Worm (Caenorhabditis elegans) whole organism, L1 larva: Measurements from ENCODE around the gene jmjd-3.3.
"Not testable (repeated sequence)": the region's sequence is repeated elsewhere in the genome, so short reads cannot be mapped to it uniquely, and the experiment has no call there.

Experiments
- C16A3.4 ChIP-seq: fragments of 150-350 bp; optimal IDR thresholded peaks from 2 replicates; lab custom pipeline; 2014; ENCODE audit warnings: missing biosample characterization, missing genetic modification characterization
- C34B4.2 ChIP-seq: sonication (generic microtip); optimal IDR thresholded peaks from 2 replicates; lab custom pipeline; 2017; ENCODE audit warnings: mild to moderate bottlenecking, missing genetic modification characterization, missing compliant biosample characterization
- F16B12.6 ChIP-seq: fragments of 150-350 bp; optimal IDR thresholded peaks from 2 replicates; lab custom pipeline; 2014; ENCODE audit warnings: missing biosample characterization, missing genetic modification characterization
- alr-1 ChIP-seq: fragments of 200-800 bp; sonication (Bioruptor generic); optimal IDR thresholded peaks from 2 replicates; lab custom pipeline; 2018; ENCODE audit warnings: borderline replicate concordance, mild to moderate bottlenecking, missing genetic modification characterization, missing compliant biosample characterization
- ama-1 ChIP-seq: fragments of 150-350 bp; optimal IDR thresholded peaks from 2 replicates; lab custom pipeline; 2014
- blmp-1 ChIP-seq: fragments of 150-350 bp; optimal IDR thresholded peaks from 2 replicates; lab custom pipeline; 2014; ENCODE audit warnings: missing biosample characterization, missing genetic modification characterization
- ceh-63 ChIP-seq: fragments of 200-800 bp; sonication (Bioruptor generic); optimal IDR thresholded peaks from 2 replicates; lab custom pipeline; 2018; ENCODE audit warnings: mild to moderate bottlenecking, missing genetic modification characterization, missing compliant biosample characterization
- ceh-8 ChIP-seq: fragments of 200-800 bp; sonication (Bioruptor generic); optimal IDR thresholded peaks from 2 replicates; lab custom pipeline; 2018; ENCODE audit warnings: mild to moderate bottlenecking, missing genetic modification characterization, moderate library complexity, missing compliant biosample characterization
- ceh-82 ChIP-seq, 3 experiments: fragments of 150-350 bp in 1 of 3; sonication (generic microtip) in 2 of 3; optimal IDR thresholded peaks; 2 replicates each; lab custom pipeline; 2014 to 2017; ENCODE audit warnings: missing biosample characterization in 3 of 3, missing genetic modification characterization in 3 of 3
- dpl-1 ChIP-seq, 3 experiments: fragments of 150-350 bp in 2 of 3; sonication (generic microtip) in 1 of 3; optimal IDR thresholded peaks; 2 replicates each; lab custom pipeline; 2014 to 2017; ENCODE audit warnings: missing biosample characterization in 3 of 3, missing genetic modification characterization in 3 of 3, missing genetic modification reagents in 3 of 3
- dsc-1 ChIP-seq: sonication (generic microtip); optimal IDR thresholded peaks from 2 replicates; lab custom pipeline; 2016; ENCODE audit warnings: mild to moderate bottlenecking, missing genetic modification characterization, missing compliant biosample characterization
- efl-1 ChIP-seq, 4 experiments: fragments of 150-350 bp; optimal IDR thresholded peaks in 3 of 4; peaks in 1 of 4; 1 replicate in 1 of 4; 2 replicates in 3 of 4; lab custom pipeline; 2014; ENCODE audit warnings: missing biosample characterization in 2 of 4, missing genetic modification characterization in 2 of 4, missing genetic modification reagents in 2 of 4
- egl-13 ChIP-seq: sonication (generic microtip); optimal IDR thresholded peaks from 2 replicates; lab custom pipeline; 2016; ENCODE audit warnings: missing genotype, missing genetic modification reagents, missing genetic modification characterization, missing compliant biosample characterization
- ets-5 ChIP-seq: fragments of 200-800 bp; sonication (Bioruptor generic); IDR thresholded peaks from 2 replicates; pipeline ENCODE4 v1.3.6; 2022; ENCODE audit warnings: missing genetic modification characterization, missing compliant biosample characterization
- fkh-10 ChIP-seq: sonication (generic microtip); optimal IDR thresholded peaks from 2 replicates; lab custom pipeline; 2017; ENCODE audit warnings: missing biosample characterization, missing genetic modification reagents, missing genetic modification characterization
- fkh-8 ChIP-seq: sonication (generic microtip); optimal IDR thresholded peaks from 2 replicates; lab custom pipeline; 2016; ENCODE audit warnings: mild to moderate bottlenecking, missing genetic modification characterization, missing compliant biosample characterization
- fos-1 ChIP-seq: fragments of 150-350 bp; optimal IDR thresholded peaks from 2 replicates; lab custom pipeline; 2014; ENCODE audit warnings: missing biosample characterization, missing genetic modification characterization
- hlh-4 ChIP-seq: sonication (generic microtip); optimal IDR thresholded peaks from 2 replicates; lab custom pipeline; 2016; ENCODE audit warnings: mild to moderate bottlenecking, missing genetic modification characterization, missing compliant biosample characterization
- isw-1 ChIP-seq: fragments of 200-800 bp; sonication (Bioruptor generic); IDR thresholded peaks from 2 replicates; pipeline ENCODE4 v1.3.6; 2022; ENCODE audit warnings: missing genetic modification characterization, missing compliant biosample characterization
- jun-1 ChIP-seq: fragments of 150-350 bp; optimal IDR thresholded peaks from 2 replicates; lab custom pipeline; 2014; ENCODE audit warnings: missing biosample characterization, missing genetic modification reagents, missing genetic modification characterization
- lin-13 ChIP-seq: fragments of 150-350 bp; optimal IDR thresholded peaks from 2 replicates; lab custom pipeline; 2014; ENCODE audit warnings: missing biosample characterization, missing genetic modification reagents, missing genetic modification characterization
- lin-14 ChIP-seq: fragments of 200-800 bp; sonication (Bioruptor generic); optimal IDR thresholded peaks from 2 replicates; lab custom pipeline; 2018; ENCODE audit warnings: mild to moderate bottlenecking, missing genetic modification characterization, moderate library complexity, missing compliant biosample characterization
- lin-35 ChIP-seq, 2 experiments: fragments of 150-350 bp; optimal IDR thresholded peaks; 2 replicates each; lab custom pipeline; 2014; ENCODE audit warnings: missing biosample characterization in 2 of 2, missing genetic modification characterization in 2 of 2, missing genetic modification reagents in 2 of 2
- lsy-2 ChIP-seq, 2 experiments: fragments of 150-350 bp; optimal IDR thresholded peaks; 2 replicates each; lab custom pipeline; 2014; ENCODE audit warnings: missing biosample characterization in 2 of 2, missing genetic modification characterization in 2 of 2
- mdl-1 ChIP-seq, 2 experiments: fragments of 150-350 bp; optimal IDR thresholded peaks; 2 replicates each; lab custom pipeline; 2014 to 2017; ENCODE audit warnings: missing biosample characterization in 2 of 2, missing genetic modification characterization in 2 of 2, inconsistent platforms in 1 of 2
- mep-1 ChIP-seq: fragments of 150-350 bp; optimal IDR thresholded peaks from 2 replicates; lab custom pipeline; 2014; ENCODE audit warnings: missing biosample characterization, missing genetic modification characterization
- nhr-12 ChIP-seq: sonication (generic microtip); optimal IDR thresholded peaks from 2 replicates; lab custom pipeline; 2017; ENCODE audit warnings: missing biosample characterization, missing genetic modification characterization
- nhr-19 ChIP-seq: fragments of 200-800 bp; sonication (Bioruptor generic); conservative IDR thresholded peaks from 2 replicates; pipeline ENCODE4 v1.3.6; 2022; ENCODE audit warnings: missing genetic modification characterization, missing compliant biosample characterization
- nhr-20 ChIP-seq: sonication (generic microtip); optimal IDR thresholded peaks from 2 replicates; lab custom pipeline; 2016; ENCODE audit warnings: mild to moderate bottlenecking, missing genetic modification characterization, missing compliant biosample characterization
- nhr-237 ChIP-seq: fragments of 150-350 bp; optimal IDR thresholded peaks from 2 replicates; lab custom pipeline; 2014; ENCODE audit warnings: missing biosample characterization, missing genetic modification characterization
- nhr-71 ChIP-seq: sonication (generic microtip); optimal IDR thresholded peaks from 2 replicates; lab custom pipeline; 2016; ENCODE audit warnings: mild to moderate bottlenecking, missing genetic modification characterization, moderate library complexity, missing compliant biosample characterization
- nhr-76 ChIP-seq: sonication (generic microtip); optimal IDR thresholded peaks from 2 replicates; lab custom pipeline; 2017; ENCODE audit warnings: missing biosample characterization, missing genetic modification characterization
- nhr-77 ChIP-seq: fragments of 150-350 bp; optimal IDR thresholded peaks from 2 replicates; lab custom pipeline; 2014; ENCODE audit warnings: missing biosample characterization, missing genetic modification characterization
- nhr-90 ChIP-seq: sonication (generic microtip); optimal IDR thresholded peaks from 2 replicates; lab custom pipeline; 2016; ENCODE audit warnings: mild to moderate bottlenecking, missing genetic modification characterization, missing compliant biosample characterization; ENCODE audit not compliant: poor library complexity
- pqm-1 ChIP-seq: sonication (generic microtip); optimal IDR thresholded peaks from 3 replicates; lab custom pipeline; 2017; ENCODE audit warnings: missing biosample characterization, missing genetic modification characterization
- rnt-1 ChIP-seq: sonication (generic microtip); optimal IDR thresholded peaks from 2 replicates; lab custom pipeline; 2016; ENCODE audit warnings: mild to moderate bottlenecking, missing genetic modification characterization, moderate library complexity, missing compliant biosample characterization
- snu-23 ChIP-seq: sonication (generic microtip); optimal IDR thresholded peaks from 2 replicates; lab custom pipeline; 2016; ENCODE audit warnings: missing genetic modification characterization, missing compliant biosample characterization
- sup-37 ChIP-seq: fragments of 200-800 bp; sonication (Bioruptor generic); optimal IDR thresholded peaks from 2 replicates; lab custom pipeline; 2018; ENCODE audit warnings: mild to moderate bottlenecking, missing genetic modification characterization, missing compliant biosample characterization
- swsn-7 ChIP-seq: sonication (generic microtip); optimal IDR thresholded peaks from 2 replicates; lab custom pipeline; 2016; ENCODE audit warnings: missing genetic modification characterization, missing compliant biosample characterization
- tbx-2 ChIP-seq: sonication (generic microtip); optimal IDR thresholded peaks from 2 replicates; lab custom pipeline; 2016; ENCODE audit warnings: missing genetic modification characterization, missing compliant biosample characterization
- unc-62 ChIP-seq: fragments of 150-350 bp; optimal IDR thresholded peaks from 2 replicates; lab custom pipeline; 2014; ENCODE audit warnings: missing biosample characterization, missing genetic modification reagents, missing genetic modification characterization
- unc-86 ChIP-seq: sonication (generic microtip); optimal IDR thresholded peaks from 2 replicates; lab custom pipeline; 2016; ENCODE audit warnings: missing genetic modification characterization, missing compliant biosample characterization
- xbp-1 ChIP-seq: sonication (generic microtip); optimal IDR thresholded peaks from 2 replicates; lab custom pipeline; 2016; ENCODE audit warnings: missing genetic modification characterization, missing compliant biosample characterization
- zag-1 ChIP-seq: fragments of 150-350 bp; optimal IDR thresholded peaks from 2 replicates; lab custom pipeline; 2014; ENCODE audit warnings: missing biosample characterization, missing genetic modification characterization
- zip-4 ChIP-seq: fragments of 200-800 bp; sonication (Bioruptor generic); optimal IDR thresholded peaks from 2 replicates; lab custom pipeline; 2018; ENCODE audit warnings: mild to moderate bottlenecking, missing genetic modification characterization, moderate library complexity, missing compliant biosample characterization
- ztf-11 ChIP-seq, 2 experiments: sonication (generic microtip); optimal IDR thresholded peaks; 2 replicates each; lab custom pipeline; 2016 to 2017; ENCODE audit warnings: missing genetic modification characterization in 2 of 2, missing biosample characterization in 1 of 2, missing compliant biosample characterization in 1 of 2

The jmjd-3.3 gene

ce11 chrX:13428755-13429154 lies 7.5 kb upstream of the jmjd-3.3 start, which contains the start of gene fkh-4:
fkh-4 (minus strand) TSS chrX:13428855.
- not testable (repeated sequence) for TF ChIP-seq nhr-237 (tag; lab: Kevin White, UChicago); nhr-77; unc-62

- TF ChIP-seq ceh-8 (GFP tag; lab: Kevin White, UChicago); nhr-71 (tag; lab: Kevin White, UChicago); nhr-12: not testable (repeated sequence)
These were observed 4.8 kb upstream of the jmjd-3.3 start, which contains the start of gene C29F7.10 for ce11 chrX:13431388-13431787. C29F7.10 (minus strand) TSS chrX:13431488.

- TF ChIP-seq dsc-1 (tag; lab: Kevin White, UChicago) (peak; percentile 21), nhr-237 (tag; lab: Kevin White, UChicago) (no peak)
- TF ChIP-seq, all 84 proteins: peak for 1
These were observed 1.1 kb upstream of the jmjd-3.3 start for ce11 chrX:13435116-13435515.

- TF ChIP-seq ets-5 (no peak), ceh-63 (GFP tag; lab: Kevin White, UChicago) (no peak), ztf-11 (tag; optimal IDR thresholded peaks at IDR 0.05; lab: Kevin White, UChicago) (peak in 1 of 2 experiments; percentile 24), nhr-20 (peak; percentile 46), F16B12.6 (no peak), unc-86 (peak; percentile 25), ama-1 (lab: Kevin White, UChicago) (no peak), fkh-8 (tag; lab: Kevin White, UChicago) (peak; percentile 47), alr-1 (no peak), jun-1 (peak; percentile 57), lin-14 (peak; percentile 25), xbp-1 (tag; lab: Kevin White, UChicago) (peak; percentile 30), lin-13 (GFP tag; lab: Kevin White, UChicago) (no peak), nhr-76 (tag; lab: Kevin White, UChicago) (no peak), sup-37 (GFP tag; lab: Kevin White, UChicago) (no peak), fos-1 (tag; lab: Kevin White, UChicago) (peak; percentile 33), rnt-1 (tag; lab: Kevin White, UChicago) (peak; percentile 59), dsc-1 (tag; lab: Kevin White, UChicago) (peak; percentile 81), lsy-2 (tag; optimal IDR thresholded peaks at IDR 0.05; lab: Kevin White, UChicago) (peak; percentile 5 to 44), nhr-77 (peak; percentile 29), mdl-1 (tag; optimal IDR thresholded peaks at IDR 0.05; lab: Kevin White, UChicago) (peak in 1 of 2 experiments; percentile 44), efl-1 (optimal IDR thresholded peaks at IDR 0.05; lab: Kevin White, UChicago) (no peak), efl-1 (GFP tag; optimal IDR thresholded peaks at IDR 0.05 in 1 of 2; lab: Kevin White, UChicago) (peak in 1 of 2 experiments; percentile 41), blmp-1 (tag; lab: Kevin White, UChicago) (no peak), tbx-2 (tag; lab: Kevin White, UChicago) (peak; percentile 48), isw-1 (peak; percentile 11; the same call in 1 of the 2 replicates), C34B4.2 (no peak), C16A3.4 (tag; lab: Kevin White, UChicago) (peak; percentile 58), swsn-7 (tag; lab: Kevin White, UChicago) (peak; percentile 24), lin-35 (GFP tag; optimal IDR thresholded peaks at IDR 0.05; lab: Kevin White, UChicago) (peak in 1 of 2 experiments; percentile 45), mep-1 (tag; lab: Kevin White, UChicago) (peak; percentile 35), ceh-82 (tag; optimal IDR thresholded peaks at IDR 0.05; lab: Kevin White, UChicago) (peak; percentile 9 to 48 (median 45)), zip-4 (no peak), egl-13 (tag; lab: Kevin White, UChicago) (peak; percentile 43), zag-1 (tag; lab: Kevin White, UChicago) (no peak), pqm-1 (tag; lab: Kevin White, UChicago) (no peak), snu-23 (GFP tag; lab: Kevin White, UChicago) (peak; percentile 74), nhr-90 (tag; lab: Kevin White, UChicago) (peak; percentile 36), fkh-10 (GFP tag; lab: Kevin White, UChicago) (peak; percentile 68), hlh-4 (tag; lab: Kevin White, UChicago) (no peak), dpl-1 (GFP tag; optimal IDR thresholded peaks at IDR 0.05; lab: Kevin White, UChicago) (no peak), nhr-19 (GFP tag; lab: Robert Waterston, UW) (peak; percentile 50)
These were observed 6.2 kb downstream of the jmjd-3.3 start for ce11 chrX:13442446-13442845.
